Worm (Caenorhabditis elegans) whole organism, young adult: ENCODE measurements around the gene C47D12.2.
A peak's percentile ranks its signal among the peaks of the same experiment; 100 is the strongest.

Experiments
- B0019.2 ChIP-seq: fragments of 200-800 bp; sonication (Bioruptor generic); conservative IDR thresholded peaks from 2 replicates; pipeline ENCODE4 v1.3.6; 2022; ENCODE audit warnings: missing genetic modification reagents, missing genetic modification characterization, missing compliant biosample characterization
- B0261.1 ChIP-seq: sonication (generic microtip); optimal IDR thresholded peaks from 2 replicates; lab custom pipeline; 2016; ENCODE audit warnings: mild to moderate bottlenecking, missing genetic modification characterization, moderate library complexity, missing compliant biosample characterization
- B0336.3 ChIP-seq: fragments of 200-800 bp; sonication (Bioruptor generic); IDR thresholded peaks from 2 replicates; pipeline ENCODE4 v1.3.6; 2022; ENCODE audit warnings: missing genetic modification characterization, missing compliant biosample characterization
- C06A6.2 ChIP-seq: fragments of 200-800 bp; sonication (Bioruptor generic); conservative IDR thresholded peaks from 2 replicates; pipeline ENCODE4 v1.3.6; 2022; ENCODE audit warnings: missing genetic modification characterization, missing compliant biosample characterization
- C17E4.6 ChIP-seq: fragments of 200-800 bp; sonication (Bioruptor generic); IDR thresholded peaks from 2 replicates; pipeline ENCODE4 v1.3.6; 2022; ENCODE audit warnings: missing genetic modification reagents, missing genetic modification characterization, missing compliant biosample characterization
- F33H1.4 ChIP-seq: fragments of 200-800 bp; sonication (Bioruptor generic); IDR thresholded peaks from 2 replicates; pipeline ENCODE4 v1.3.6; 2022; ENCODE audit warnings: missing genetic modification reagents, missing genetic modification characterization, missing compliant biosample characterization
- F37B4.10 ChIP-seq: fragments of 200-800 bp; sonication (Bioruptor generic); IDR thresholded peaks from 2 replicates; pipeline ENCODE4 v1.3.6; 2022; ENCODE audit warnings: missing genetic modification characterization, missing compliant biosample characterization
- T07F8.4 ChIP-seq: sonication (generic microtip); optimal IDR thresholded peaks from 2 replicates; lab custom pipeline; 2016; ENCODE audit warnings: mild to moderate bottlenecking, missing genetic modification characterization, moderate library complexity, missing compliant biosample characterization
- T26A5.8 ChIP-seq: sonication (generic microtip); optimal IDR thresholded peaks from 2 replicates; lab custom pipeline; 2016; ENCODE audit warnings: missing genetic modification characterization, missing compliant biosample characterization
- Y56A3A.18 ChIP-seq: fragments of 200-800 bp; sonication (Bioruptor generic); IDR thresholded peaks from 2 replicates; pipeline ENCODE4 v1.3.6; 2022; ENCODE audit warnings: missing genetic modification reagents, missing genetic modification characterization, missing compliant biosample characterization
- Y95B8A.8 ChIP-seq: fragments of 200-800 bp; sonication (Bioruptor generic); IDR thresholded peaks from 2 replicates; pipeline ENCODE4 v1.3.6; 2022; ENCODE audit warnings: missing genetic modification reagents, missing genetic modification characterization, missing compliant biosample characterization
- aptf-2 ChIP-seq: fragments of 200-800 bp; sonication (Bioruptor generic); conservative IDR thresholded peaks from 2 replicates; pipeline ENCODE4 v1.3.6; 2022; ENCODE audit warnings: missing genetic modification reagents, missing genetic modification characterization, missing compliant biosample characterization
- athp-1 ChIP-seq: sonication (generic microtip); optimal IDR thresholded peaks from 2 replicates; lab custom pipeline; 2017; ENCODE audit warnings: mild to moderate bottlenecking, missing genetic modification characterization, missing compliant biosample characterization
- attf-3 ChIP-seq: fragments of 200-800 bp; sonication (Bioruptor generic); conservative IDR thresholded peaks from 2 replicates; pipeline ENCODE4 v1.3.6; 2022; ENCODE audit warnings: missing genetic modification reagents, missing genetic modification characterization, missing compliant biosample characterization
- ceh-58 ChIP-seq: fragments of 200-800 bp; sonication (Bioruptor generic); IDR thresholded peaks from 2 replicates; pipeline ENCODE4 v1.3.6; 2022; ENCODE audit warnings: missing genetic modification characterization, missing compliant biosample characterization
- ceh-91 ChIP-seq: fragments of 200-800 bp; sonication (Bioruptor generic); IDR thresholded peaks from 2 replicates; pipeline ENCODE4 v1.3.6; 2022; ENCODE audit warnings: missing genetic modification reagents, missing genetic modification characterization, missing compliant biosample characterization
- chd-7 ChIP-seq: sonication (generic microtip); optimal IDR thresholded peaks from 2 replicates; lab custom pipeline; 2016; ENCODE audit warnings: mild to moderate bottlenecking, missing genetic modification characterization, moderate library complexity, missing compliant biosample characterization
- die-1 ChIP-seq: sonication (generic microtip); optimal IDR thresholded peaks from 2 replicates; lab custom pipeline; 2016; ENCODE audit warnings: missing genotype, mild to moderate bottlenecking, missing genetic modification characterization, missing compliant biosample characterization
- dox-1 ChIP-seq: fragments of 200-800 bp; sonication (Bioruptor generic); IDR thresholded peaks from 2 replicates; pipeline ENCODE4 v1.3.6; 2022; ENCODE audit warnings: missing genetic modification reagents, missing genetic modification characterization, missing compliant biosample characterization
- efl-1 ChIP-seq: fragments of 150-350 bp; optimal IDR thresholded peaks from 2 replicates; lab custom pipeline; 2014; ENCODE audit warnings: missing biosample characterization, missing genetic modification reagents, missing genetic modification characterization
- him-1 ChIP-seq: sonication (generic microtip); optimal IDR thresholded peaks from 2 replicates; lab custom pipeline; 2016; ENCODE audit warnings: missing genotype, missing genetic modification reagents, missing genetic modification characterization, missing compliant biosample characterization
- hrde-1 ChIP-seq: sonication (generic microtip); optimal IDR thresholded peaks from 2 replicates; lab custom pipeline; 2016; ENCODE audit warnings: missing genetic modification characterization, mild to moderate bottlenecking, missing compliant biosample characterization, moderate library complexity, missing genotype, missing genetic modification reagents, borderline replicate concordance
- hsf-1 ChIP-seq: fragments of 200-800 bp; sonication (Bioruptor generic); IDR thresholded peaks from 2 replicates; pipeline ENCODE4 v1.3.6; 2022; ENCODE audit warnings: missing genetic modification reagents, missing genetic modification characterization, missing compliant biosample characterization
- lin-40 ChIP-seq: sonication (generic microtip); optimal IDR thresholded peaks from 2 replicates; lab custom pipeline; 2016; ENCODE audit warnings: missing genetic modification characterization, mild to moderate bottlenecking, missing compliant biosample characterization, missing genotype, missing genetic modification reagents
- madf-6 ChIP-seq: fragments of 200-800 bp; sonication (Bioruptor generic); IDR thresholded peaks from 2 replicates; pipeline ENCODE4 v1.3.6; 2022; ENCODE audit warnings: missing genetic modification reagents, missing genetic modification characterization, missing compliant biosample characterization
- madf-8 ChIP-seq: fragments of 200-800 bp; sonication (Bioruptor generic); conservative IDR thresholded peaks from 2 replicates; pipeline ENCODE4 v1.3.6; 2022; ENCODE audit warnings: missing genetic modification reagents, missing genetic modification characterization, missing compliant biosample characterization
- mcd-1 ChIP-seq: fragments of 200-800 bp; sonication (Bioruptor generic); IDR thresholded peaks from 2 replicates; pipeline ENCODE4 v1.3.6; 2022; ENCODE audit warnings: missing genetic modification reagents, missing genetic modification characterization, missing compliant biosample characterization
- nfya-2 ChIP-seq: fragments of 200-800 bp; sonication (Bioruptor generic); IDR thresholded peaks from 2 replicates; pipeline ENCODE4 v1.3.6; 2022; ENCODE audit warnings: missing genetic modification reagents, missing genetic modification characterization, missing compliant biosample characterization
- nhr-80 ChIP-seq: sonication (generic microtip); optimal IDR thresholded peaks from 2 replicates; lab custom pipeline; 2016; ENCODE audit warnings: missing genetic modification characterization, missing compliant biosample characterization
- nhr-90 ChIP-seq: sonication (generic microtip); optimal IDR thresholded peaks from 2 replicates; lab custom pipeline; 2016; ENCODE audit warnings: missing genotype, mild to moderate bottlenecking, missing genetic modification characterization, missing compliant biosample characterization
- pha-4 ChIP-seq: fragments of 150-350 bp; sonication (generic microtip); optimal IDR thresholded peaks from 2 replicates; lab custom pipeline; 2014; ENCODE audit warnings: missing biosample characterization, missing genetic modification reagents, missing genetic modification characterization
- rcor-1 ChIP-seq: fragments of 200-800 bp; sonication (Bioruptor generic); IDR thresholded peaks from 2 replicates; pipeline ENCODE4 v1.3.6; 2022; ENCODE audit warnings: missing genetic modification reagents, missing genetic modification characterization, missing compliant biosample characterization
- sea-2 ChIP-seq: fragments of 200-800 bp; sonication (Bioruptor generic); IDR thresholded peaks from 2 replicates; pipeline ENCODE4 v1.3.6; 2022; ENCODE audit warnings: missing genetic modification characterization, missing compliant biosample characterization
- snpc-1.3 ChIP-seq: sonication (generic microtip); optimal IDR thresholded peaks from 2 replicates; lab custom pipeline; 2017; ENCODE audit warnings: missing genetic modification characterization, mild to moderate bottlenecking, missing compliant biosample characterization, antibody characterized with exemption, moderate library complexity, missing genotype, missing genetic modification reagents; ENCODE audit not compliant: insufficient read depth
- tbp1 ChIP-seq: fragments of 200-800 bp; sonication (Bioruptor generic); optimal IDR thresholded peaks from 2 replicates; lab custom pipeline; 2018; ENCODE audit warnings: mild to moderate bottlenecking, missing genetic modification characterization, missing compliant biosample characterization
- xnd-1 ChIP-seq: sonication (generic microtip); optimal IDR thresholded peaks from 2 replicates; lab custom pipeline; 2016; ENCODE audit warnings: missing genotype, missing genetic modification reagents, missing genetic modification characterization, missing compliant biosample characterization

Gene C47D12.2

ce11 chrII:11700635-11701034, 24.5 kb downstream of the C47D12.2 start:
- peak; percentile 59 for TF ChIP-seq efl-1 (GFP tag; lab: Kevin White, UChicago)
- TF ChIP-seq F33H1.4 (GFP tag; lab: Robert Waterston, UW) = peak; percentile 44
- no peak for TF ChIP-seq T07F8.4 (tag; lab: Kevin White, UChicago)
- peak; percentile 31 for TF ChIP-seq xnd-1
- TF ChIP-seq C17E4.6 (GFP tag; lab: Robert Waterston, UW) = no peak
- TF ChIP-seq chd-7 (tag; lab: Kevin White, UChicago) = no peak
- TF ChIP-seq attf-3 (GFP tag; lab: Robert Waterston, UW) = no peak
- peak; percentile 16; the same call in 1 of the 2 replicates for TF ChIP-seq ceh-91
- TF ChIP-seq madf-6 (GFP tag; lab: Robert Waterston, UW) = peak; percentile 77
- peak; percentile 81; the same call in 1 of the 2 replicates for TF ChIP-seq hsf-1 (GFP tag; lab: Robert Waterston, UW)
- TF ChIP-seq B0336.3 (GFP tag; lab: Robert Waterston, UW) = no peak
- TF ChIP-seq madf-8 (GFP tag; lab: Robert Waterston, UW) = 0 out of 2 replicates have a peak, but pooled peaks have one; percentile 17
- TF ChIP-seq F37B4.10 (GFP tag; lab: Robert Waterston, UW) = no peak
- TF ChIP-seq mcd-1 = no peak
- TF ChIP-seq hrde-1 (tag; lab: Kevin White, UChicago) = no peak
- no peak for TF ChIP-seq sea-2 (GFP tag; lab: Robert Waterston, UW)
- no peak for TF ChIP-seq ceh-58 (GFP tag; lab: Robert Waterston, UW)
- TF ChIP-seq, all 124 proteins: peak for 7

ce11 chrII:11705787-11706186, 29.7 kb downstream of the C47D12.2 start, which contains the start of gene VF13D12L.3:
Gene VF13D12L.3, plus strand, starts transcription at chrII:11706009.
- no peak for TF ChIP-seq B0261.1 (tag; lab: Kevin White, UChicago)
- TF ChIP-seq nhr-80 (tag; lab: Kevin White, UChicago) = peak; percentile 60
- TF ChIP-seq C06A6.2 (GFP tag; lab: Robert Waterston, UW) = no peak
- TF ChIP-seq hsf-1 (GFP tag; lab: Robert Waterston, UW) = 0 out of 2 replicates have a peak, but pooled peaks have one; percentile 10
- TF ChIP-seq nfya-2 (GFP tag; lab: Robert Waterston, UW) = no peak

- TF ChIP-seq tbp1 (GFP tag; lab: Kevin White, UChicago) = no peak
- no peak for TF ChIP-seq T07F8.4 (tag; lab: Kevin White, UChicago)
- no peak for TF ChIP-seq die-1 (tag; lab: Kevin White, UChicago)
- TF ChIP-seq nhr-90 (tag; lab: Kevin White, UChicago) = no peak
- TF ChIP-seq T26A5.8 (tag; lab: Kevin White, UChicago) = no peak
- TF ChIP-seq rcor-1 (GFP tag; lab: Robert Waterston, UW) = no peak
- TF ChIP-seq Y95B8A.8 = no peak
- TF ChIP-seq pha-4 (tag; lab: Kevin White, UChicago) = no peak
- no peak for TF ChIP-seq xnd-1
- TF ChIP-seq B0336.3 (GFP tag; lab: Robert Waterston, UW) = no peak
- TF ChIP-seq Y56A3A.18 = no peak
- TF ChIP-seq B0019.2 (GFP tag; lab: Robert Waterston, UW) = no peak
- no peak for TF ChIP-seq dox-1
- no peak for TF ChIP-seq him-1 (tag; lab: Kevin White, UChicago)
- TF ChIP-seq lin-40 (tag; lab: Kevin White, UChicago) = no peak
These were observed 33.4 kb downstream of the C47D12.2 start, which contains the start of gene fcmt-1 for ce11 chrII:11709464-11709863. Gene fcmt-1, minus strand, starts transcription at chrII:11709564.

- no peak for TF ChIP-seq efl-1 (GFP tag; lab: Kevin White, UChicago)
- no peak for TF ChIP-seq snpc-1.3
- TF ChIP-seq aptf-2 (GFP tag; lab: Robert Waterston, UW) = no peak
- no peak for TF ChIP-seq athp-1 (tag; lab: Kevin White, UChicago)
These were observed 34.7 kb downstream of the C47D12.2 start for ce11 chrII:11710771-11711170.
